Worm (Caenorhabditis elegans) whole organism, L1 larva: ENCODE measurements around the gene fard-1.
A peak's percentile ranks its signal among the peaks of the same experiment; 100 is the strongest.

ENCODE experiments used
- C04F5.9 ChIP-seq: sonication (generic microtip); optimal IDR thresholded peaks from 2 replicates; lab custom pipeline; 2016; ENCODE audit warnings: missing genetic modification characterization, missing compliant biosample characterization
- C34B4.2 ChIP-seq: sonication (generic microtip); optimal IDR thresholded peaks from 2 replicates; lab custom pipeline; 2017; ENCODE audit warnings: mild to moderate bottlenecking, missing genetic modification characterization, missing compliant biosample characterization
- aha-1 ChIP-seq: fragments of 150-350 bp; optimal IDR thresholded peaks from 2 replicates; lab custom pipeline; 2014; ENCODE audit warnings: missing biosample characterization, missing genetic modification characterization
- ama-1 ChIP-seq: fragments of 150-350 bp; optimal IDR thresholded peaks from 2 replicates; lab custom pipeline; 2014
- blmp-1 ChIP-seq: fragments of 150-350 bp; optimal IDR thresholded peaks from 2 replicates; lab custom pipeline; 2014; ENCODE audit warnings: missing biosample characterization, missing genetic modification characterization
- ceh-82 ChIP-seq, 3 experiments: fragments of 150-350 bp in 1 of 3; sonication (generic microtip) in 2 of 3; optimal IDR thresholded peaks; 2 replicates each; lab custom pipeline; 2014 to 2017; ENCODE audit warnings: missing biosample characterization in 3 of 3, missing genetic modification characterization in 3 of 3
- ceh-88 ChIP-seq: fragments of 200-800 bp; sonication (Bioruptor generic); IDR thresholded peaks from 2 replicates; pipeline ENCODE4 v1.3.6; 2022; ENCODE audit warnings: missing genetic modification characterization, missing compliant biosample characterization
- ceh-90 ChIP-seq: sonication (generic microtip); optimal IDR thresholded peaks from 2 replicates; lab custom pipeline; 2016; ENCODE audit warnings: missing genetic modification characterization, missing compliant biosample characterization
- ces-1 ChIP-seq: fragments of 150-350 bp; optimal IDR thresholded peaks from 2 replicates; lab custom pipeline; 2014; ENCODE audit warnings: missing biosample characterization, missing genetic modification reagents, missing genetic modification characterization
- dpl-1 ChIP-seq, 3 experiments: fragments of 150-350 bp in 2 of 3; sonication (generic microtip) in 1 of 3; optimal IDR thresholded peaks; 2 replicates each; lab custom pipeline; 2014 to 2017; ENCODE audit warnings: missing biosample characterization in 3 of 3, missing genetic modification characterization in 3 of 3, missing genetic modification reagents in 3 of 3
- dsc-1 ChIP-seq: sonication (generic microtip); optimal IDR thresholded peaks from 2 replicates; lab custom pipeline; 2016; ENCODE audit warnings: mild to moderate bottlenecking, missing genetic modification characterization, missing compliant biosample characterization
- egl-13 ChIP-seq: sonication (generic microtip); optimal IDR thresholded peaks from 2 replicates; lab custom pipeline; 2016; ENCODE audit warnings: missing genotype, missing genetic modification reagents, missing genetic modification characterization, missing compliant biosample characterization
- egl-27 ChIP-seq, 2 experiments: fragments of 150-350 bp in 1 of 2; sonication (generic microtip); optimal IDR thresholded peaks; 3 replicates each; lab custom pipeline; 2017 to 2018; ENCODE audit warnings: missing biosample characterization in 2 of 2, missing genetic modification characterization in 2 of 2, missing genetic modification reagents in 2 of 2
- elt-2 ChIP-seq: sonication (generic microtip); optimal IDR thresholded peaks from 2 replicates; lab custom pipeline; 2016; ENCODE audit warnings: missing genetic modification characterization, mild to moderate bottlenecking, inconsistent platforms, missing compliant biosample characterization, missing genetic modification reagents
- elt-3 ChIP-seq, 6 experiments: fragments of 150-350 bp in 1 of 6; sonication (generic microtip); optimal IDR thresholded peaks; 2 replicates each; lab custom pipeline; 2017 to 2018; ENCODE audit warnings: missing biosample characterization in 6 of 6, missing genetic modification characterization in 6 of 6, inconsistent platforms in 1 of 6
- fos-1 ChIP-seq: fragments of 150-350 bp; optimal IDR thresholded peaks from 2 replicates; lab custom pipeline; 2014; ENCODE audit warnings: missing biosample characterization, missing genetic modification characterization
- hlh-4 ChIP-seq: sonication (generic microtip); optimal IDR thresholded peaks from 2 replicates; lab custom pipeline; 2016; ENCODE audit warnings: mild to moderate bottlenecking, missing genetic modification characterization, missing compliant biosample characterization
- jun-1 ChIP-seq: fragments of 150-350 bp; optimal IDR thresholded peaks from 2 replicates; lab custom pipeline; 2014; ENCODE audit warnings: missing biosample characterization, missing genetic modification reagents, missing genetic modification characterization
- lin-14 ChIP-seq: fragments of 200-800 bp; sonication (Bioruptor generic); optimal IDR thresholded peaks from 2 replicates; lab custom pipeline; 2018; ENCODE audit warnings: mild to moderate bottlenecking, missing genetic modification characterization, moderate library complexity, missing compliant biosample characterization
- lin-39 ChIP-seq: fragments of 150-350 bp; optimal IDR thresholded peaks from 2 replicates; lab custom pipeline; 2014; ENCODE audit warnings: missing biosample characterization, missing genetic modification reagents, missing genetic modification characterization
- lir-3 ChIP-seq: sonication (generic microtip); optimal IDR thresholded peaks from 2 replicates; lab custom pipeline; 2016; ENCODE audit warnings: mild to moderate bottlenecking, missing genetic modification characterization, moderate library complexity, missing compliant biosample characterization; ENCODE audit not compliant: poor library complexity
- mdl-1 ChIP-seq, 2 experiments: fragments of 150-350 bp; optimal IDR thresholded peaks; 2 replicates each; lab custom pipeline; 2014 to 2017; ENCODE audit warnings: missing biosample characterization in 2 of 2, missing genetic modification characterization in 2 of 2, inconsistent platforms in 1 of 2
- nhr-11 ChIP-seq: fragments of 150-350 bp; optimal IDR thresholded peaks from 2 replicates; lab custom pipeline; 2014; ENCODE audit warnings: missing biosample characterization, missing genetic modification characterization
- nhr-12 ChIP-seq: sonication (generic microtip); optimal IDR thresholded peaks from 2 replicates; lab custom pipeline; 2017; ENCODE audit warnings: missing biosample characterization, missing genetic modification characterization
- nhr-19 ChIP-seq: fragments of 200-800 bp; sonication (Bioruptor generic); conservative IDR thresholded peaks from 2 replicates; pipeline ENCODE4 v1.3.6; 2022; ENCODE audit warnings: missing genetic modification characterization, missing compliant biosample characterization
- nhr-20 ChIP-seq: sonication (generic microtip); optimal IDR thresholded peaks from 2 replicates; lab custom pipeline; 2016; ENCODE audit warnings: mild to moderate bottlenecking, missing genetic modification characterization, missing compliant biosample characterization
- nhr-71 ChIP-seq: sonication (generic microtip); optimal IDR thresholded peaks from 2 replicates; lab custom pipeline; 2016; ENCODE audit warnings: mild to moderate bottlenecking, missing genetic modification characterization, moderate library complexity, missing compliant biosample characterization
- nhr-84 ChIP-seq: sonication (generic microtip); optimal IDR thresholded peaks from 2 replicates; lab custom pipeline; 2017; ENCODE audit warnings: missing biosample characterization, missing genetic modification characterization
- nhr-85 ChIP-seq: sonication (generic microtip); peaks from one replicate; lab custom pipeline; 2016; ENCODE audit warnings: missing genetic modification characterization, inconsistent platforms, missing compliant biosample characterization
- nhr-90 ChIP-seq: sonication (generic microtip); optimal IDR thresholded peaks from 2 replicates; lab custom pipeline; 2016; ENCODE audit warnings: mild to moderate bottlenecking, missing genetic modification characterization, missing compliant biosample characterization; ENCODE audit not compliant: poor library complexity
- pax-3 ChIP-seq: fragments of 200-800 bp; sonication (Bioruptor generic); optimal IDR thresholded peaks from 2 replicates; lab custom pipeline; 2018; ENCODE audit warnings: mild to moderate bottlenecking, missing genetic modification characterization, moderate library complexity, missing compliant biosample characterization
- pqm-1 ChIP-seq: sonication (generic microtip); optimal IDR thresholded peaks from 3 replicates; lab custom pipeline; 2017; ENCODE audit warnings: missing biosample characterization, missing genetic modification characterization
- rnt-1 ChIP-seq: sonication (generic microtip); optimal IDR thresholded peaks from 2 replicates; lab custom pipeline; 2016; ENCODE audit warnings: mild to moderate bottlenecking, missing genetic modification characterization, moderate library complexity, missing compliant biosample characterization
- skn-1 ChIP-seq: fragments of 150-350 bp; optimal IDR thresholded peaks from 2 replicates; lab custom pipeline; 2014; ENCODE audit warnings: missing biosample characterization, missing genetic modification characterization
- snpc-4 ChIP-seq: fragments of 150-350 bp; optimal IDR thresholded peaks from 2 replicates; lab custom pipeline; 2014; ENCODE audit warnings: missing biosample characterization, missing genetic modification characterization
- snu-23 ChIP-seq: sonication (generic microtip); optimal IDR thresholded peaks from 2 replicates; lab custom pipeline; 2016; ENCODE audit warnings: missing genetic modification characterization, missing compliant biosample characterization
- sox-4 ChIP-seq: sonication (generic microtip); optimal IDR thresholded peaks from 2 replicates; lab custom pipeline; 2016; ENCODE audit warnings: missing genetic modification characterization, missing compliant biosample characterization
- sup-37 ChIP-seq: fragments of 200-800 bp; sonication (Bioruptor generic); optimal IDR thresholded peaks from 2 replicates; lab custom pipeline; 2018; ENCODE audit warnings: mild to moderate bottlenecking, missing genetic modification characterization, missing compliant biosample characterization
- unc-130 ChIP-seq: fragments of 150-350 bp; optimal IDR thresholded peaks from 2 replicates; lab custom pipeline; 2017; ENCODE audit warnings: missing biosample characterization, missing genetic modification characterization, inconsistent platforms
- unc-30 ChIP-seq: sonication (generic microtip); optimal IDR thresholded peaks from 2 replicates; lab custom pipeline; 2017; ENCODE audit warnings: missing biosample characterization, missing genetic modification characterization
- unc-86 ChIP-seq: sonication (generic microtip); optimal IDR thresholded peaks from 2 replicates; lab custom pipeline; 2016; ENCODE audit warnings: missing genetic modification characterization, missing compliant biosample characterization
- unc-98 ChIP-seq: fragments of 200-800 bp; sonication (Bioruptor generic); IDR thresholded peaks from 2 replicates; pipeline ENCODE4 v1.3.6; 2022; ENCODE audit warnings: missing genetic modification characterization, missing compliant biosample characterization
- vab-15 ChIP-seq: sonication (generic microtip); optimal IDR thresholded peaks from 2 replicates; lab custom pipeline; 2017; ENCODE audit warnings: missing genotype, mild to moderate bottlenecking, missing genetic modification characterization, missing compliant biosample characterization
- xbp-1 ChIP-seq: sonication (generic microtip); optimal IDR thresholded peaks from 2 replicates; lab custom pipeline; 2016; ENCODE audit warnings: missing genetic modification characterization, missing compliant biosample characterization
- ztf-11 ChIP-seq, 2 experiments: sonication (generic microtip); optimal IDR thresholded peaks; 2 replicates each; lab custom pipeline; 2016 to 2017; ENCODE audit warnings: missing genetic modification characterization in 2 of 2, missing biosample characterization in 1 of 2, missing compliant biosample characterization in 1 of 2

Gene fard-1

ce11 chrX:2903715-2904419, 29.3 kb upstream of the fard-1 start (continued):
- TF ChIP-seq aha-1 (tag; lab: Kevin White, UChicago) (no peak), nhr-19 (GFP tag; lab: Robert Waterston, UW) (no peak), nhr-11 (tag; lab: Kevin White, UChicago) (no peak), blmp-1 (tag; lab: Kevin White, UChicago) (peak; percentile 46), dsc-1 (tag; lab: Kevin White, UChicago) (no peak), pqm-1 (tag; lab: Kevin White, UChicago) (no peak), snpc-4 (tag; lab: Kevin White, UChicago) (no peak), unc-98 (no peak), unc-30 (tag; lab: Kevin White, UChicago) (no peak), C34B4.2 (tag; lab: Kevin White, UChicago) (no peak), nhr-90 (tag; lab: Kevin White, UChicago) (no peak), nhr-84 (tag; lab: Kevin White, UChicago) (no peak), C04F5.9 (tag; lab: Kevin White, UChicago) (no peak)

- TF ChIP-seq elt-2 (peak; percentile 29), egl-27 (tag; optimal IDR thresholded peaks at IDR 0.05; lab: Kevin White, UChicago) (no peak), nhr-11 (tag; lab: Kevin White, UChicago) (no peak), ztf-11 (tag; optimal IDR thresholded peaks at IDR 0.05; lab: Kevin White, UChicago) (no peak), snu-23 (GFP tag; lab: Kevin White, UChicago) (no peak), ceh-82 (tag; optimal IDR thresholded peaks at IDR 0.05; lab: Kevin White, UChicago) (no peak), blmp-1 (tag; lab: Kevin White, UChicago) (peak; percentile 18), xbp-1 (tag; lab: Kevin White, UChicago) (no peak), vab-15 (tag; lab: Kevin White, UChicago) (no peak)
Observed at ce11 chrX:2906062-2906732, 27.0 kb upstream of the fard-1 start.

ce11 chrX:2907296-2907873, 25.8 kb upstream of the fard-1 start:
- TF ChIP-seq jun-1 (tag; lab: Kevin White, UChicago) (no peak), ceh-88 (GFP tag; lab: Robert Waterston, UW) (no peak), xbp-1 (tag; lab: Kevin White, UChicago) (no peak), unc-130 (tag; lab: Kevin White, UChicago) (no peak), unc-98 (no peak), ces-1 (GFP tag; lab: Kevin White, UChicago) (no peak), lin-39 (tag; lab: Kevin White, UChicago) (no peak), pax-3 (tag; lab: Kevin White, UChicago) (no peak), nhr-20 (tag; lab: Kevin White, UChicago) (peak; percentile 8), nhr-12 (no peak), C34B4.2 (tag; lab: Kevin White, UChicago) (no peak), snpc-4 (tag; lab: Kevin White, UChicago) (no peak), blmp-1 (tag; lab: Kevin White, UChicago) (peak; percentile 76), nhr-85 (peak; percentile 87), egl-13 (no peak), fos-1 (no peak), rnt-1 (peak; percentile 17), lir-3 (no peak), unc-86 (no peak), mdl-1 (tag; optimal IDR thresholded peaks at IDR 0.05; lab: Kevin White, UChicago) (no peak), snu-23 (GFP tag; lab: Kevin White, UChicago) (peak; percentile 49), dpl-1 (GFP tag; optimal IDR thresholded peaks at IDR 0.05; lab: Kevin White, UChicago) (no peak), skn-1 (tag; lab: Kevin White, UChicago) (no peak), elt-3 (tag; optimal IDR thresholded peaks at IDR 0.05; lab: Kevin White, UChicago) (peak in 2 of 6 experiments; percentile 8 to 54), ama-1 (lab: Kevin White, UChicago) (no peak), sup-37 (GFP tag; lab: Kevin White, UChicago) (no peak), egl-27 (tag; optimal IDR thresholded peaks at IDR 0.05; lab: Kevin White, UChicago) (no peak), nhr-71 (tag; lab: Kevin White, UChicago) (peak; percentile 19), ceh-90 (no peak), sox-4 (no peak), hlh-4 (tag; lab: Kevin White, UChicago) (no peak), lin-14 (GFP tag; lab: Kevin White, UChicago) (peak; percentile 81)
